Worm (Caenorhabditis elegans) whole organism, L2 larva: ENCODE results near the gene hpo-40.
A peak's percentile ranks its signal among the peaks of the same experiment; 100 is the strongest.

Experiments
- C34F6.9 ChIP-seq: fragments of 150-350 bp; optimal IDR thresholded peaks from 2 replicates; lab custom pipeline; 2014; ENCODE audit warnings: missing biosample characterization, missing genetic modification characterization
- F13H6.1 ChIP-seq: sonication (generic microtip); optimal IDR thresholded peaks from 2 replicates; lab custom pipeline; 2016; ENCODE audit warnings: missing genetic modification characterization, missing compliant biosample characterization
- R02D3.7 ChIP-seq: fragments of 150-350 bp; optimal IDR thresholded peaks from 2 replicates; lab custom pipeline; 2014; ENCODE audit warnings: missing biosample characterization, missing genetic modification characterization
- Y55F3AM.14 ChIP-seq: fragments of 200-800 bp; sonication (Bioruptor generic); optimal IDR thresholded peaks from 2 replicates; lab custom pipeline; 2018; ENCODE audit warnings: mild to moderate bottlenecking, missing genetic modification characterization, missing compliant biosample characterization
- ZK546.5 ChIP-seq: sonication (generic microtip); optimal IDR thresholded peaks from 2 replicates; lab custom pipeline; 2017; ENCODE audit warnings: missing biosample characterization, missing genetic modification characterization
- alr-1 ChIP-seq: fragments of 150-350 bp; optimal IDR thresholded peaks from 2 replicates; lab custom pipeline; 2014; ENCODE audit warnings: missing biosample characterization, missing genetic modification characterization
- aly-2 ChIP-seq: fragments of 150-350 bp; optimal IDR thresholded peaks from 2 replicates; lab custom pipeline; 2014; ENCODE audit warnings: missing biosample characterization, missing genetic modification characterization
- ama-1 ChIP-seq: fragments of 150-350 bp; optimal IDR thresholded peaks from 2 replicates; lab custom pipeline; 2018; ENCODE audit warnings: inconsistent platforms
- blmp-1 ChIP-seq: sonication (generic microtip); optimal IDR thresholded peaks from 2 replicates; lab custom pipeline; 2017; ENCODE audit warnings: missing genetic modification characterization, mild to moderate bottlenecking, missing compliant biosample characterization, antibody characterized with exemption, moderate library complexity; ENCODE audit not compliant: insufficient read depth
- ceh-16 ChIP-seq: fragments of 150-350 bp; optimal IDR thresholded peaks from 2 replicates; lab custom pipeline; 2014; ENCODE audit warnings: missing biosample characterization, missing genetic modification characterization
- ceh-82 ChIP-seq: fragments of 150-350 bp; optimal IDR thresholded peaks from 2 replicates; lab custom pipeline; 2014; ENCODE audit warnings: missing biosample characterization, missing genetic modification characterization
- crh-2 ChIP-seq: sonication (generic microtip); optimal IDR thresholded peaks from 2 replicates; lab custom pipeline; 2017; ENCODE audit warnings: missing biosample characterization, missing genetic modification characterization
- dmd-4 ChIP-seq: sonication (generic microtip); optimal IDR thresholded peaks from 2 replicates; lab custom pipeline; 2017; ENCODE audit warnings: missing biosample characterization, missing genetic modification characterization
- egl-27 ChIP-seq: sonication (generic microtip); optimal IDR thresholded peaks from 3 replicates; lab custom pipeline; 2017; ENCODE audit warnings: missing biosample characterization, missing genetic modification reagents, missing genetic modification characterization
- elt-1 ChIP-seq: fragments of 150-350 bp; optimal IDR thresholded peaks from 2 replicates; lab custom pipeline; 2014; ENCODE audit warnings: missing biosample characterization, missing genetic modification characterization
- elt-3 ChIP-seq: sonication (generic microtip); optimal IDR thresholded peaks from 2 replicates; lab custom pipeline; 2017; ENCODE audit warnings: missing biosample characterization, missing genetic modification characterization
- fos-1 ChIP-seq: fragments of 150-350 bp; optimal IDR thresholded peaks from 2 replicates; lab custom pipeline; 2014; ENCODE audit warnings: missing biosample characterization, missing genetic modification characterization
- gmeb-1 ChIP-seq: fragments of 150-350 bp; optimal IDR thresholded peaks from 2 replicates; lab custom pipeline; 2014; ENCODE audit warnings: missing biosample characterization, missing genetic modification characterization
- lin-11 ChIP-seq: fragments of 150-350 bp; sonication (generic microtip); optimal IDR thresholded peaks from 2 replicates; lab custom pipeline; 2014; ENCODE audit warnings: missing biosample characterization, missing genetic modification characterization, inconsistent platforms, mixed read lengths
- lin-13 ChIP-seq: fragments of 150-350 bp; optimal IDR thresholded peaks from 2 replicates; lab custom pipeline; 2014; ENCODE audit warnings: missing biosample characterization, missing genetic modification reagents, missing genetic modification characterization
- lin-39 ChIP-seq: fragments of 150-350 bp; optimal IDR thresholded peaks from 2 replicates; lab custom pipeline; 2014; ENCODE audit warnings: missing biosample characterization, missing genetic modification reagents, missing genetic modification characterization
- lsy-2 ChIP-seq, 2 experiments: fragments of 150-350 bp in 1 of 2; sonication (generic microtip) in 1 of 2; optimal IDR thresholded peaks; 2 replicates each; lab custom pipeline; 2014 to 2017; ENCODE audit warnings: missing biosample characterization in 2 of 2, missing genetic modification characterization in 2 of 2
- mab-5 ChIP-seq: fragments of 150-350 bp; optimal IDR thresholded peaks from 2 replicates; lab custom pipeline; 2014; ENCODE audit warnings: missing biosample characterization, missing genetic modification characterization
- mbf-1 ChIP-seq: sonication (generic microtip); optimal IDR thresholded peaks from 2 replicates; lab custom pipeline; 2017; ENCODE audit warnings: missing biosample characterization, missing genetic modification characterization
- mdl-1 ChIP-seq, 2 experiments: fragments of 150-350 bp in 1 of 2; sonication (generic microtip) in 1 of 2; optimal IDR thresholded peaks; 2 replicates each; lab custom pipeline; 2017; ENCODE audit warnings: missing biosample characterization in 2 of 2, missing genetic modification characterization in 2 of 2
- nhr-10 ChIP-seq: sonication (generic microtip); optimal IDR thresholded peaks from 2 replicates; lab custom pipeline; 2017; ENCODE audit warnings: missing biosample characterization, missing genetic modification characterization
- nhr-11 ChIP-seq: fragments of 150-350 bp; optimal IDR thresholded peaks from 2 replicates; lab custom pipeline; 2014; ENCODE audit warnings: missing biosample characterization, missing genetic modification characterization
- nhr-12 ChIP-seq: fragments of 150-350 bp; optimal IDR thresholded peaks from 2 replicates; lab custom pipeline; 2014; ENCODE audit warnings: missing biosample characterization, missing genetic modification characterization
- nhr-129 ChIP-seq: fragments of 150-350 bp; optimal IDR thresholded peaks from 2 replicates; lab custom pipeline; 2014; ENCODE audit warnings: missing biosample characterization, missing genetic modification characterization
- nhr-21 ChIP-seq: fragments of 150-350 bp; optimal IDR thresholded peaks from 2 replicates; lab custom pipeline; 2014; ENCODE audit warnings: missing biosample characterization, missing genetic modification characterization
- nhr-23 ChIP-seq: fragments of 150-350 bp; optimal IDR thresholded peaks from 2 replicates; lab custom pipeline; 2014; ENCODE audit warnings: missing biosample characterization, missing genetic modification reagents, missing genetic modification characterization
- nhr-237 ChIP-seq: fragments of 150-350 bp; optimal IDR thresholded peaks from 2 replicates; lab custom pipeline; 2014; ENCODE audit warnings: missing biosample characterization, missing genetic modification characterization
- nhr-25 ChIP-seq: fragments of 150-350 bp; sonication (generic microtip); optimal IDR thresholded peaks from 3 replicates; lab custom pipeline; 2014; ENCODE audit warnings: missing biosample characterization, missing genetic modification characterization
- nhr-6 ChIP-seq: fragments of 150-350 bp; optimal IDR thresholded peaks from 2 replicates; lab custom pipeline; 2014; ENCODE audit warnings: missing biosample characterization, missing genetic modification characterization
- nhr-77 ChIP-seq: fragments of 150-350 bp; optimal IDR thresholded peaks from 2 replicates; lab custom pipeline; 2014; ENCODE audit warnings: missing biosample characterization, missing genetic modification characterization
- peb-1 ChIP-seq: fragments of 150-350 bp; optimal IDR thresholded peaks from 2 replicates; lab custom pipeline; 2014; ENCODE audit warnings: missing biosample characterization, missing genetic modification characterization
- sem-4 ChIP-seq: fragments of 150-350 bp; optimal IDR thresholded peaks from 2 replicates; lab custom pipeline; 2014; ENCODE audit warnings: missing biosample characterization, missing genetic modification reagents, missing genetic modification characterization
- skn-1 ChIP-seq: sonication (generic microtip); optimal IDR thresholded peaks from 2 replicates; lab custom pipeline; 2017; ENCODE audit warnings: missing biosample characterization, missing genetic modification characterization
- sma-3 ChIP-seq: sonication (generic microtip); optimal IDR thresholded peaks from 2 replicates; lab custom pipeline; 2016; ENCODE audit warnings: missing genetic modification reagents, missing genetic modification characterization, missing compliant biosample characterization
- sma-9 ChIP-seq, 2 experiments: fragments of 150-350 bp in 1 of 2; sonication (generic microtip) in 1 of 2; optimal IDR thresholded peaks; 2 replicates each; lab custom pipeline; 2014 to 2016; ENCODE audit warnings: missing genetic modification characterization in 2 of 2, mild to moderate bottlenecking in 1 of 2, missing biosample characterization in 1 of 2, missing compliant biosample characterization in 1 of 2, missing genetic modification reagents in 1 of 2, moderate library complexity in 1 of 2
- snpc-4 ChIP-seq: fragments of 150-350 bp; optimal IDR thresholded peaks from 2 replicates; lab custom pipeline; 2014; ENCODE audit warnings: missing biosample characterization, missing genetic modification characterization
- unc-39 ChIP-seq: fragments of 150-350 bp; optimal IDR thresholded peaks from 2 replicates; lab custom pipeline; 2014; ENCODE audit warnings: missing biosample characterization, missing genetic modification characterization
- unc-55 ChIP-seq: fragments of 150-350 bp; sonication (generic microtip); optimal IDR thresholded peaks from 3 replicates; lab custom pipeline; 2014; ENCODE audit warnings: missing biosample characterization, missing genetic modification reagents, missing genetic modification characterization
- unc-62 ChIP-seq: fragments of 150-350 bp; optimal IDR thresholded peaks from 2 replicates; lab custom pipeline; 2014; ENCODE audit warnings: missing biosample characterization, missing genetic modification reagents, missing genetic modification characterization
- zag-1 ChIP-seq: fragments of 150-350 bp; optimal IDR thresholded peaks from 2 replicates; lab custom pipeline; 2014; ENCODE audit warnings: missing biosample characterization, missing genetic modification characterization
- ztf-1 ChIP-seq: fragments of 200-800 bp; sonication (Bioruptor generic); conservative IDR thresholded peaks from 2 replicates; pipeline ENCODE4 v1.3.6; 2022; ENCODE audit warnings: missing genetic modification characterization, missing compliant biosample characterization
- ztf-11 ChIP-seq: sonication (generic microtip); optimal IDR thresholded peaks from 2 replicates; lab custom pipeline; 2017; ENCODE audit warnings: missing biosample characterization, missing genetic modification characterization
- ztf-4 ChIP-seq: fragments of 150-350 bp; optimal IDR thresholded peaks from 2 replicates; lab custom pipeline; 2014; ENCODE audit warnings: missing biosample characterization, missing genetic modification characterization

The hpo-40 gene

ce11 chrV:10246443-10246885, 33.7 kb downstream of the hpo-40 start:
- TF ChIP-seq zag-1 (tag; lab: Kevin White, UChicago) (no peak), mdl-1 (tag; optimal IDR thresholded peaks at IDR 0.05; lab: Kevin White, UChicago) (peak; percentile 72 to 94), skn-1 (tag; lab: Kevin White, UChicago) (no peak), snpc-4 (tag; lab: Kevin White, UChicago) (no peak), ztf-1 (GFP tag; lab: Robert Waterston, UW) (no peak), ztf-11 (no peak), blmp-1 (no peak), lsy-2 (tag; optimal IDR thresholded peaks at IDR 0.05; lab: Kevin White, UChicago) (peak; percentile 11 to 73), ztf-4 (peak; percentile 29), aly-2 (no peak), fos-1 (tag; lab: Kevin White, UChicago) (peak; percentile 6), unc-39 (tag; lab: Kevin White, UChicago) (no peak), unc-62 (no peak), sem-4 (tag; lab: Kevin White, UChicago) (no peak), Y55F3AM.14 (no peak), F13H6.1 (tag; lab: Kevin White, UChicago) (no peak), nhr-129 (tag; lab: Kevin White, UChicago) (peak; percentile 88), sma-9 (GFP tag; optimal IDR thresholded peaks at IDR 0.05; lab: Kevin White, UChicago) (peak; percentile 67), sma-9 (tag; optimal IDR thresholded peaks at IDR 0.05; lab: Kevin White, UChicago) (no peak), alr-1 (tag; lab: Kevin White, UChicago) (no peak), mbf-1 (tag; lab: Kevin White, UChicago) (no peak), nhr-237 (no peak), ceh-82 (tag; lab: Kevin White, UChicago) (no peak), crh-2 (peak; percentile 68), nhr-77 (tag; lab: Kevin White, UChicago) (no peak), ama-1 (lab: Kevin White, UChicago) (no peak), C34F6.9 (tag; lab: Kevin White, UChicago) (peak; percentile 79), lin-13 (peak; percentile 27), R02D3.7 (tag; lab: Kevin White, UChicago) (no peak), mab-5 (tag; lab: Kevin White, UChicago) (no peak), nhr-11 (no peak), egl-27 (tag; lab: Kevin White, UChicago) (no peak), dmd-4 (no peak), lin-11 (tag; lab: Kevin White, UChicago) (peak; percentile 19), ceh-16 (tag; lab: Kevin White, UChicago) (no peak), lin-39 (no peak), peb-1 (no peak), nhr-10 (tag; lab: Kevin White, UChicago) (no peak), gmeb-1 (tag; lab: Kevin White, UChicago) (no peak), ZK546.5 (tag; lab: Kevin White, UChicago) (no peak), sma-3 (GFP tag; lab: Kevin White, UChicago) (no peak), elt-3 (no peak), nhr-21 (tag; lab: Kevin White, UChicago) (peak; percentile 46), nhr-12 (tag; lab: Kevin White, UChicago) (no peak), nhr-6 (tag; lab: Kevin White, UChicago) (peak; percentile 47), elt-1 (tag; lab: Kevin White, UChicago) (no peak), unc-55 (no peak), nhr-25 (tag; lab: Kevin White, UChicago) (no peak), nhr-23 (tag; lab: Kevin White, UChicago) (no peak)
